Worm (Caenorhabditis elegans) whole organism, early embryonic: ENCODE data around the gene papl-1.

Experiments
- aly-1 ChIP-seq: sonication (generic microtip); optimal IDR thresholded peaks from 2 replicates; lab custom pipeline; 2016; ENCODE audit warnings: missing genetic modification characterization, missing compliant biosample characterization
- ama-1 ChIP-seq: fragments of 150-350 bp; optimal IDR thresholded peaks from 2 replicates; lab custom pipeline; 2014
- ceh-36 ChIP-seq: sonication (generic microtip); optimal IDR thresholded peaks from 2 replicates; lab custom pipeline; 2016; ENCODE audit warnings: missing genetic modification characterization, inconsistent platforms, missing compliant biosample characterization
- flt-1 ChIP-seq: fragments of 200-800 bp; sonication (Bioruptor generic); IDR thresholded peaks from 2 replicates; pipeline ENCODE4 v1.3.6; 2022; ENCODE audit warnings: missing genetic modification characterization, missing compliant biosample characterization

- no peak for TF ChIP-seq ama-1 (lab: Kevin White, UChicago)
- no peak for TF ChIP-seq ceh-36
- TF ChIP-seq flt-1, result no peak
- TF ChIP-seq aly-1 (tag; lab: Kevin White, UChicago), result no peak
These were observed 47.6 kb downstream of the papl-1 start, which contains the start of gene R11D1.3 for ce11 chrV:12711999-12712398.
